Fruit fly (Drosophila melanogaster) whole organism, embryonic: ENCODE results near the gene Aasdh.

Experiments used
- BEAF-32 ChIP-seq: fragments of 200-800 bp; sonication (Bioruptor generic); optimal IDR thresholded peaks from 3 replicates; lab custom pipeline; 2017; ENCODE audit warnings: missing biosample characterization, missing genetic modification characterization, mild to moderate bottlenecking, moderate library complexity, missing genetic modification reagents
- CG10654 ChIP-seq: fragments of 200-800 bp; sonication (Bioruptor generic); optimal IDR thresholded peaks from 2 replicates; lab custom pipeline; 2016; ENCODE audit warnings: missing biosample characterization, missing genetic modification characterization
- CG10979 ChIP-seq: fragments of 200-800 bp; sonication (Bioruptor generic); optimal IDR thresholded peaks from 2 replicates; lab custom pipeline; 2018; ENCODE audit warnings: missing biosample characterization, mild to moderate bottlenecking, missing genetic modification characterization, moderate library complexity
- CG11560 ChIP-seq: fragments of 200-800 bp; sonication (Bioruptor generic); IDR thresholded peaks from 3 replicates; pipeline ENCODE4 v1.3.6; 2022; ENCODE audit warnings: missing biosample characterization, missing genetic modification characterization
- CG13296 ChIP-seq: fragments of 200-800 bp; sonication (Bioruptor generic); optimal IDR thresholded peaks from 3 replicates; lab custom pipeline; 2018; ENCODE audit warnings: missing biosample characterization, mild to moderate bottlenecking, missing genetic modification characterization
- CG16815 ChIP-seq: fragments of 200-800 bp; sonication (Bioruptor generic); optimal IDR thresholded peaks from 3 replicates; lab custom pipeline; 2017; ENCODE audit warnings: missing biosample characterization, mild to moderate bottlenecking, missing genetic modification characterization
- CG16863 ChIP-seq: fragments of 200-800 bp; sonication (Bioruptor generic); optimal IDR thresholded peaks from 3 replicates; lab custom pipeline; 2016; ENCODE audit warnings: missing biosample characterization, missing genetic modification characterization
- CG18262 ChIP-seq: fragments of 200-800 bp; optimal IDR thresholded peaks from 3 replicates; lab custom pipeline; 2019; ENCODE audit warnings: missing biosample characterization, mild to moderate bottlenecking, missing genetic modification characterization, moderate library complexity
- CG2712 ChIP-seq: fragments of 200-800 bp; optimal IDR thresholded peaks from 3 replicates; lab custom pipeline; 2019; ENCODE audit warnings: missing biosample characterization, mild to moderate bottlenecking, missing genetic modification characterization, moderate library complexity
- CG30403 ChIP-seq: fragments of 200-800 bp; sonication (Bioruptor generic); optimal IDR thresholded peaks from 3 replicates; lab custom pipeline; 2016; ENCODE audit warnings: missing biosample characterization, missing genetic modification characterization
- CG31441 ChIP-seq: fragments of 200-800 bp; sonication (Bioruptor generic); IDR thresholded peaks from 2 replicates; pipeline ENCODE4 v1.3.6; 2022; ENCODE audit warnings: missing biosample characterization, missing genetic modification characterization
- CG7786 ChIP-seq: fragments of 200-800 bp; sonication (Bioruptor generic); optimal IDR thresholded peaks from 2 replicates; lab custom pipeline; 2016; ENCODE audit warnings: missing biosample characterization, missing genetic modification characterization
- CG8765 ChIP-seq: fragments of 200-800 bp; sonication (Bioruptor generic); IDR thresholded peaks from 2 replicates; pipeline ENCODE4 v1.3.6; 2022; ENCODE audit warnings: missing biosample characterization, missing genetic modification characterization
- Chrac-16 ChIP-seq: fragments of 200-800 bp; sonication (Bioruptor generic); optimal IDR thresholded peaks from 3 replicates; lab custom pipeline; 2016; ENCODE audit warnings: missing biosample characterization, missing genetic modification characterization
- Dad ChIP-seq: fragments of 200-800 bp; sonication (Bioruptor generic); optimal IDR thresholded peaks from 3 replicates; lab custom pipeline; 2016; ENCODE audit warnings: missing biosample characterization, missing genetic modification characterization
- Dbx ChIP-seq: fragments of 200-800 bp; sonication (Bioruptor generic); IDR thresholded peaks from 3 replicates; pipeline ENCODE4 v1.3.6; 2022; ENCODE audit warnings: missing biosample characterization, missing genetic modification characterization
- HLH54F ChIP-seq: fragments of 200-800 bp; sonication (Bioruptor generic); optimal IDR thresholded peaks from 3 replicates; lab custom pipeline; 2016; ENCODE audit warnings: missing biosample characterization, missing genetic modification characterization
- Hey ChIP-seq: fragments of 200-800 bp; sonication (Bioruptor generic); optimal IDR thresholded peaks from 3 replicates; lab custom pipeline; 2018; ENCODE audit warnings: missing biosample characterization, mild to moderate bottlenecking, missing genetic modification characterization
- Lhr ChIP-seq: fragments of 200-800 bp; sonication (Bioruptor generic); optimal IDR thresholded peaks from 3 replicates; lab custom pipeline; 2017; ENCODE audit warnings: mild to moderate bottlenecking, missing biosample characterization, missing genetic modification reagents, missing genetic modification characterization
- Lim3 ChIP-seq: fragments of 200-800 bp; sonication (Bioruptor generic); IDR thresholded peaks from 2 replicates; pipeline ENCODE4 v1.3.6; 2022; ENCODE audit warnings: missing biosample characterization, missing genetic modification characterization
- MESR4 ChIP-seq: fragments of 200-800 bp; sonication (Bioruptor generic); optimal IDR thresholded peaks from 2 replicates; lab custom pipeline; 2018; ENCODE audit warnings: missing biosample characterization, mild to moderate bottlenecking, missing genetic modification characterization, moderate library complexity
- MTF-1 ChIP-seq: fragments of 200-800 bp; sonication (Bioruptor generic); optimal IDR thresholded peaks from 2 replicates; lab custom pipeline; 2018; ENCODE audit warnings: missing biosample characterization, mild to moderate bottlenecking, missing genetic modification characterization, borderline replicate concordance
- Optix ChIP-seq: fragments of 200-800 bp; sonication (Bioruptor generic); IDR thresholded peaks from 3 replicates; pipeline ENCODE4 v1.3.6; 2022; ENCODE audit warnings: missing biosample characterization, missing genetic modification characterization
- Stat92E ChIP-seq, 3 experiments: fragments of >200 bp in 2 of 3; fragments of 200-800 bp in 1 of 3; sonication (Bioruptor generic) in 1 of 3; optimal IDR thresholded peaks; 2 replicates each; lab custom pipeline; 2017 to 2019; ENCODE audit warnings: missing biosample characterization in 3 of 3, missing genetic modification characterization in 3 of 3, mild to moderate bottlenecking in 1 of 3, moderate library complexity in 1 of 3
- Trl ChIP-seq, 3 experiments: fragments of >200 bp in 2 of 3; fragments of 200-800 bp in 1 of 3; sonication (Bioruptor generic) in 1 of 3; optimal IDR thresholded peaks; 2 replicates in 1 of 3; 3 replicates in 2 of 3; lab custom pipeline; 2016 to 2017; ENCODE audit warnings: missing biosample characterization in 1 of 3, missing genetic modification characterization in 1 of 3
- Xrp1 ChIP-seq: fragments of 200-800 bp; sonication (Bioruptor generic); IDR thresholded peaks from 2 replicates; pipeline ENCODE4 v1.3.6; 2022; ENCODE audit warnings: missing biosample characterization, missing genetic modification characterization
- ac ChIP-seq: fragments of 200-800 bp; sonication (Bioruptor generic); optimal IDR thresholded peaks from 3 replicates; lab custom pipeline; 2017; ENCODE audit warnings: missing biosample characterization, mild to moderate bottlenecking, missing genetic modification characterization
- ato ChIP-seq: fragments of 200-800 bp; sonication (Bioruptor generic); IDR thresholded peaks from 2 replicates; pipeline ENCODE4 v1.3.6; 2022; ENCODE audit warnings: missing biosample characterization, missing genetic modification characterization; ENCODE audit not compliant: partially characterized antibody
- cas ChIP-seq: fragments of 200-800 bp; sonication (Bioruptor generic); IDR thresholded peaks from 2 replicates; pipeline ENCODE4 v1.3.6; 2022; ENCODE audit warnings: missing biosample characterization, missing genetic modification characterization
- chif ChIP-seq, 2 experiments: fragments of 200-800 bp; sonication (Bioruptor generic); optimal IDR thresholded peaks; 3 replicates each; lab custom pipeline; 2016; ENCODE audit warnings: missing biosample characterization in 2 of 2, missing genetic modification characterization in 2 of 2
- danr ChIP-seq: fragments of 200-800 bp; sonication (Bioruptor generic); IDR thresholded peaks from 2 replicates; pipeline ENCODE4 v1.3.6; 2022; ENCODE audit warnings: missing biosample characterization, missing genetic modification characterization
- dati ChIP-seq: fragments of 200-800 bp; sonication (Bioruptor generic); IDR thresholded peaks from 2 replicates; pipeline ENCODE4 v1.3.6; 2022; ENCODE audit warnings: missing biosample characterization, missing genetic modification characterization
- en ChIP-seq: fragments of 200-800 bp; sonication (Bioruptor generic); optimal IDR thresholded peaks from 2 replicates; lab custom pipeline; 2016; ENCODE audit warnings: missing biosample characterization, missing genetic modification characterization
- exex ChIP-seq: fragments of 200-800 bp; sonication (Bioruptor generic); optimal IDR thresholded peaks from 4 replicates; lab custom pipeline; 2018; ENCODE audit warnings: missing biosample characterization, mild to moderate bottlenecking, missing genetic modification characterization, moderate library complexity
- hbn ChIP-seq: fragments of 200-800 bp; sonication (Bioruptor generic); IDR thresholded peaks from 2 replicates; pipeline ENCODE4 v1.3.6; 2022; ENCODE audit warnings: missing biosample characterization, missing genetic modification characterization; ENCODE audit not compliant: partially characterized antibody
- jing ChIP-seq: fragments of 200-800 bp; sonication (Bioruptor generic); optimal IDR thresholded peaks from 2 replicates; lab custom pipeline; 2018; ENCODE audit warnings: missing biosample characterization, mild to moderate bottlenecking, missing genetic modification characterization
- lab ChIP-seq: fragments of 200-800 bp; sonication (Bioruptor generic); optimal IDR thresholded peaks from 3 replicates; lab custom pipeline; 2017; ENCODE audit warnings: missing biosample characterization, missing genetic modification characterization, mild to moderate bottlenecking, moderate library complexity, missing genetic modification reagents
- mam ChIP-seq: fragments of 200-800 bp; sonication (Bioruptor generic); optimal IDR thresholded peaks from 3 replicates; lab custom pipeline; 2016; ENCODE audit warnings: missing biosample characterization, missing genetic modification characterization
- mirr ChIP-seq: fragments of 200-800 bp; sonication (Bioruptor generic); optimal IDR thresholded peaks from 3 replicates; lab custom pipeline; 2018; ENCODE audit warnings: missing biosample characterization, mild to moderate bottlenecking, missing genetic modification characterization
- pan ChIP-seq, 4 experiments: fragments of >200 bp in 3 of 4; fragments of 200-800 bp in 1 of 4; sonication (Bioruptor generic) in 1 of 4; optimal IDR thresholded peaks in 3 of 4; IDR thresholded peaks in 1 of 4; 2 replicates each; pipeline versions ENCODE4 v1.3.6 to Lab custom; 2017 to 2022; ENCODE audit warnings: missing biosample characterization in 2 of 4, missing genetic modification characterization in 2 of 4, mixed read lengths in 1 of 4
- pho ChIP-seq: fragments of 200-800 bp; sonication (Bioruptor generic); optimal IDR thresholded peaks from 2 replicates; lab custom pipeline; 2016; ENCODE audit warnings: missing biosample characterization, missing genetic modification characterization
- sens ChIP-seq: fragments of 200-800 bp; sonication (Bioruptor generic); peaks from one replicate; lab custom pipeline; 2016; ENCODE audit warnings: missing biosample characterization, missing genetic modification characterization
- sisA ChIP-seq: fragments of 200-800 bp; sonication (Bioruptor generic); IDR thresholded peaks from 2 replicates; pipeline ENCODE4 v1.3.6; 2022; ENCODE audit warnings: missing biosample characterization, missing genetic modification characterization
- slp2 ChIP-seq: fragments of 200-800 bp; sonication (Bioruptor generic); optimal IDR thresholded peaks from 2 replicates; lab custom pipeline; 2016; ENCODE audit warnings: missing biosample characterization, missing genetic modification characterization
- ssp ChIP-seq: fragments of 200-800 bp; sonication (Bioruptor generic); IDR thresholded peaks from 2 replicates; pipeline ENCODE4 v1.3.6; 2022; ENCODE audit warnings: missing biosample characterization, missing genetic modification characterization
- stwl ChIP-seq: fragments of 200-800 bp; sonication (Bioruptor generic); optimal IDR thresholded peaks from 3 replicates; lab custom pipeline; 2018; ENCODE audit warnings: missing biosample characterization, mild to moderate bottlenecking, missing genetic modification characterization, moderate library complexity
- tap ChIP-seq: fragments of 200-800 bp; optimal IDR thresholded peaks from 3 replicates; lab custom pipeline; 2019; ENCODE audit warnings: missing biosample characterization, mild to moderate bottlenecking, missing genetic modification characterization, moderate library complexity
- tgo ChIP-seq: fragments of 200-800 bp; sonication (Bioruptor generic); IDR thresholded peaks from 3 replicates; pipeline ENCODE4 v1.3.6; 2022; ENCODE audit warnings: missing biosample characterization, missing genetic modification characterization
- toy ChIP-seq: fragments of 200-800 bp; sonication (Bioruptor generic); IDR thresholded peaks from 2 replicates; pipeline ENCODE4 v1.3.6; 2022; ENCODE audit warnings: missing biosample characterization, missing genetic modification characterization

Gene Aasdh

dm6 chr2L:8461782-8462453, 12.5 kb upstream of the Aasdh start (continued):
- peak; percentile 74 for TF ChIP-seq exex (tag; lab: Kevin White, UChicago)
- no peak for TF ChIP-seq Stat92E (GFP tag; optimal IDR thresholded peaks at IDR 0.05; lab: Kevin White, UChicago)
- no peak for TF ChIP-seq stwl (tag; lab: Kevin White, UChicago)
- no peak for TF ChIP-seq Lhr (GFP tag; lab: Kevin White, UChicago)
- no peak for TF ChIP-seq sisA
- TF ChIP-seq Lim3 (GFP tag; lab: Robert Waterston, UW): no peak
- no peak for TF ChIP-seq HLH54F (GFP tag; lab: Kevin White, UChicago)
- no peak for TF ChIP-seq Optix (GFP tag; lab: Robert Waterston, UW)
- no peak for TF ChIP-seq cas (GFP tag; lab: Robert Waterston, UW)
- TF ChIP-seq Xrp1 (GFP tag; lab: Robert Waterston, UW): peak; percentile 44; the same call in 1 of the 2 replicates
- no peak for TF ChIP-seq CG8765
- no peak for TF ChIP-seq CG16815 (GFP tag; lab: Kevin White, UChicago)
- peak; percentile 39 for TF ChIP-seq CG30403 (GFP tag; lab: Kevin White, UChicago)
- no peak for TF ChIP-seq CG13296 (GFP tag; lab: Kevin White, UChicago)
- TF ChIP-seq ssp (GFP tag; lab: Robert Waterston, UW): no peak
- peak; percentile 41 for TF ChIP-seq mam
- TF ChIP-seq danr (GFP tag; lab: Robert Waterston, UW): no peak
- TF ChIP-seq tgo: no peak
- no peak for TF ChIP-seq tap (tag; lab: Kevin White, UChicago)
- TF ChIP-seq CG31441 (GFP tag; lab: Robert Waterston, UW): peak; percentile 43
- TF ChIP-seq slp2 (GFP tag; lab: Kevin White, UChicago): peak; percentile 18
- TF ChIP-seq dati (GFP tag; lab: Robert Waterston, UW): no peak
- TF ChIP-seq Dad (GFP tag; lab: Kevin White, UChicago): no peak
- TF ChIP-seq chif (GFP tag; optimal IDR thresholded peaks at IDR 0.05; lab: Kevin White, UChicago): peak; percentile 1 to 30
- peak; percentile 28; the same call in 1 of the 3 replicates for TF ChIP-seq Dbx
- TF ChIP-seq Hey (tag; lab: Kevin White, UChicago): no peak
- TF ChIP-seq ato (GFP tag; lab: Robert Waterston, UW): no peak
- TF ChIP-seq pan (optimal IDR thresholded peaks at IDR 0.05; lab: Kevin White, UChicago): no peak
- peak in 1 of 2 experiments; percentile 46 for TF ChIP-seq pan (GFP tag; optimal IDR thresholded peaks at IDR 0.05 in 1 of 2, IDR thresholded peaks at IDR 0.05 in 1 of 2)
- TF ChIP-seq sens (GFP tag; lab: Kevin White, UChicago): peak; percentile 72
- TF ChIP-seq hbn (GFP tag; lab: Robert Waterston, UW): no peak
- peak; percentile 29 for TF ChIP-seq CG10979
- no peak for TF ChIP-seq pho (GFP tag; lab: Kevin White, UChicago)
- TF ChIP-seq MESR4 (GFP tag; lab: Kevin White, UChicago): no peak
- TF ChIP-seq CG2712: peak; percentile 48
- no peak for TF ChIP-seq Chrac-16 (GFP tag; lab: Kevin White, UChicago)
- TF ChIP-seq CG18262 (tag; lab: Kevin White, UChicago): peak; percentile 41
- no peak for TF ChIP-seq CG16863 (GFP tag; lab: Kevin White, UChicago)
- TF ChIP-seq ac (GFP tag; lab: Kevin White, UChicago): no peak
- peak; percentile 88 for TF ChIP-seq mirr
- peak; percentile 9 for TF ChIP-seq jing
- peak; percentile 71 for TF ChIP-seq lab (GFP tag; lab: Kevin White, UChicago)
- no peak for TF ChIP-seq en (GFP tag; lab: Kevin White, UChicago)
- TF ChIP-seq CG11560 (tag; lab: Robert Waterston, UW): no peak
- TF ChIP-seq Trl (optimal IDR thresholded peaks at IDR 0.05; lab: Kevin White, UChicago): no peak
- no peak for TF ChIP-seq Trl (GFP tag; optimal IDR thresholded peaks at IDR 0.05; lab: Kevin White, UChicago)
- TF ChIP-seq BEAF-32 (GFP tag; lab: Kevin White, UChicago): no peak
- no peak for TF ChIP-seq CG10654
- TF ChIP-seq toy (GFP tag; lab: Robert Waterston, UW): no peak
- no peak for TF ChIP-seq MTF-1 (GFP tag; lab: Kevin White, UChicago)
- TF ChIP-seq CG7786 (GFP tag; lab: Kevin White, UChicago): no peak
